Fruit fly (Drosophila melanogaster): Measurements from ENCODE around the gene PolA2.

PolA2 gene

dm6 chr3R:27282286-27282685, 43.3 kb downstream of the PolA2 start, which contains the start of gene mrt (continued):
- peak; percentile 18 for TF ChIP-seq mirr (GFP tag; optimal IDR thresholded peaks at IDR 0.05)
- peak; percentile 52; the same call in 1 of the 3 replicates for TF ChIP-seq otp (GFP tag; IDR thresholded peaks at IDR 0.05)
- peak; percentile 18 for TF ChIP-seq CG10209 (GFP tag; optimal IDR thresholded peaks at IDR 0.05)
- TF ChIP-seq Dad (GFP tag; optimal IDR thresholded peaks at IDR 0.05) = peak; percentile 36
- TF ChIP-seq sug (tag; optimal IDR thresholded peaks at IDR 0.05) = peak; percentile 19
- peak; percentile 61 for TF ChIP-seq her (GFP tag; optimal IDR thresholded peaks at IDR 0.05)
- TF ChIP-seq CG34224 (GFP tag; IDR thresholded peaks at IDR 0.05; ENCODE audit: partially characterized antibody) = no peak
- TF ChIP-seq fd96Cb (tag; optimal IDR thresholded peaks at IDR 0.05) = peak; percentile 38
- no peak for TF ChIP-seq gcm (GFP tag; optimal IDR thresholded peaks at IDR 0.05)
- TF ChIP-seq CG12219 (GFP tag; optimal IDR thresholded peaks at IDR 0.05) = no peak
- TF ChIP-seq zen2 (GFP tag; IDR thresholded peaks at IDR 0.05; ENCODE audit: partially characterized antibody) = no peak
- peak; percentile 65 for TF ChIP-seq CG13775 (GFP tag; optimal IDR thresholded peaks at IDR 0.05)
- TF ChIP-seq CG18476 (GFP tag; optimal IDR thresholded peaks at IDR 0.05) = peak; percentile 35
- TF ChIP-seq Mrtf (GFP tag; IDR thresholded peaks at IDR 0.05) = peak; percentile 19; the same call in 1 of the 3 replicates
- TF ChIP-seq pita (GFP tag; optimal IDR thresholded peaks at IDR 0.05) = no peak
- TF ChIP-seq sna (GFP tag; IDR thresholded peaks at IDR 0.05; ENCODE audit: partially characterized antibody) = no peak
- TF ChIP-seq jing (GFP tag; optimal IDR thresholded peaks at IDR 0.05) = no peak
- no peak for TF ChIP-seq CG4404 (GFP tag; IDR thresholded peaks at IDR 0.05)
- TF ChIP-seq CG17802 (tag; optimal IDR thresholded peaks at IDR 0.05) = peak; percentile 40
- TF ChIP-seq ash1 (GFP tag; optimal IDR thresholded peaks at IDR 0.05) = no peak
- TF ChIP-seq insv (GFP tag; optimal IDR thresholded peaks at IDR 0.05) = no peak
- no peak for TF ChIP-seq sima (GFP tag; optimal IDR thresholded peaks at IDR 0.05)
- no peak for TF ChIP-seq stwl (tag; optimal IDR thresholded peaks at IDR 0.05)
- TF ChIP-seq lola (GFP tag; optimal IDR thresholded peaks at IDR 0.05) = peak in 1 of 3 experiments; percentile 23
- TF ChIP-seq tin (GFP tag; optimal IDR thresholded peaks at IDR 0.05) = peak; percentile 39
- no peak for TF ChIP-seq odd (GFP tag; optimal IDR thresholded peaks at IDR 0.05)
- no peak for TF ChIP-seq hkb (optimal IDR thresholded peaks at IDR 0.05)
- no peak for TF ChIP-seq hkb (GFP tag; IDR thresholded peaks at IDR 0.05)
- TF ChIP-seq gcm2 (GFP tag; optimal IDR thresholded peaks at IDR 0.05) = no peak
- no peak for TF ChIP-seq CG3838 (GFP tag; optimal IDR thresholded peaks at IDR 0.05)
- no peak; the same call in 1 of the 2 replicates for TF ChIP-seq CG11247 (GFP tag; IDR thresholded peaks at IDR 0.05)
- TF ChIP-seq HLH4C (GFP tag; IDR thresholded peaks at IDR 0.05; ENCODE audit: partially characterized antibody) = no peak; the same call in 2 of the 3 replicates

- no peak for TF ChIP-seq CG4282 (GFP tag; optimal IDR thresholded peaks at IDR 0.05)
- peak; percentile 61; the same call in 1 of the 2 replicates for TF ChIP-seq ato (GFP tag; IDR thresholded peaks at IDR 0.05; ENCODE audit: partially characterized antibody)
- no peak for TF ChIP-seq CG30403 (GFP tag; optimal IDR thresholded peaks at IDR 0.05)
- TF ChIP-seq sens (GFP tag) = peak; percentile 49
- TF ChIP-seq CG10543 (GFP tag; optimal IDR thresholded peaks at IDR 0.05) = no peak
- no peak for TF ChIP-seq Xbp1 (GFP tag; optimal IDR thresholded peaks at IDR 0.05)
- no peak for TF ChIP-seq CG12104 (GFP tag; optimal IDR thresholded peaks at IDR 0.05)
- no peak for TF ChIP-seq PHDP (tag; optimal IDR thresholded peaks at IDR 0.05)
- TF ChIP-seq zf30C (GFP tag; optimal IDR thresholded peaks at IDR 0.05) = no peak
- TF ChIP-seq CG1024 (GFP tag; IDR thresholded peaks at IDR 0.05) = no peak
- TF ChIP-seq CG4820 (GFP tag; optimal IDR thresholded peaks at IDR 0.05) = no peak
- TF ChIP-seq CG11085 (GFP tag; IDR thresholded peaks at IDR 0.05) = no peak
- no peak for TF ChIP-seq CG6765 (GFP tag; optimal IDR thresholded peaks at IDR 0.05)
- no peak for TF ChIP-seq Oli (tag; optimal IDR thresholded peaks at IDR 0.05)
- no peak for TF ChIP-seq toy (GFP tag; IDR thresholded peaks at IDR 0.05)
- no peak for TF ChIP-seq CG12391 (tag; optimal IDR thresholded peaks at IDR 0.05)
- TF ChIP-seq dysf (GFP tag; IDR thresholded peaks at IDR 0.05) = no peak
- no peak for TF ChIP-seq pum (GFP tag; optimal IDR thresholded peaks at IDR 0.05)
- no peak for TF ChIP-seq Max (GFP tag; optimal IDR thresholded peaks at IDR 0.05)
- peak; percentile 55 for TF ChIP-seq MESR4 (GFP tag; optimal IDR thresholded peaks at IDR 0.05)
- no peak for TF ChIP-seq CG17612 (GFP tag; IDR thresholded peaks at IDR 0.05)
Measured at dm6 chr3R:27283645-27284044, 44.7 kb downstream of the PolA2 start, which contains the start of gene CG3368. Gene CG3368 (plus strand): TSS chr3R:27283780.

All from whole organism, embryonic.